Worm (Caenorhabditis elegans) whole organism, mixed stage, embryonic: ENCODE results near the gene wht-5.

Source experiments
- M03D4.4 ChIP-seq: sonication (generic microtip); optimal IDR thresholded peaks from 2 replicates; lab custom pipeline; 2017; ENCODE audit warnings: mild to moderate bottlenecking, missing genetic modification characterization, missing compliant biosample characterization
- bed-3 ChIP-seq: fragments of 200-800 bp; sonication (Bioruptor generic); optimal IDR thresholded peaks from 3 replicates; lab custom pipeline; 2018; ENCODE audit warnings: mild to moderate bottlenecking, missing genetic modification characterization, moderate library complexity, missing compliant biosample characterization
- blmp-1 ChIP-seq: fragments of 150-350 bp; optimal IDR thresholded peaks from 2 replicates; lab custom pipeline; 2014; ENCODE audit warnings: missing biosample characterization, missing genetic modification characterization
- ceh-39 ChIP-seq: fragments of 150-350 bp; optimal IDR thresholded peaks from 2 replicates; lab custom pipeline; 2014; ENCODE audit warnings: missing biosample characterization, missing genetic modification characterization
- ceh-43 ChIP-seq: fragments of 200-800 bp; sonication (Bioruptor generic); optimal IDR thresholded peaks from 2 replicates; lab custom pipeline; 2018; ENCODE audit warnings: mild to moderate bottlenecking, missing genetic modification characterization, moderate library complexity, missing compliant biosample characterization
- ceh-83 ChIP-seq: fragments of 200-800 bp; sonication (Bioruptor generic); optimal IDR thresholded peaks from 2 replicates; lab custom pipeline; 2018; ENCODE audit warnings: mild to moderate bottlenecking, missing genetic modification characterization, missing compliant biosample characterization
- ces-1 ChIP-seq: fragments of 150-350 bp; optimal IDR thresholded peaks from 2 replicates; lab custom pipeline; 2014; ENCODE audit warnings: missing biosample characterization, missing genetic modification reagents, missing genetic modification characterization
- cnd-1 ChIP-seq: fragments of 200-800 bp; sonication (Bioruptor generic); optimal IDR thresholded peaks from 2 replicates; lab custom pipeline; 2018; ENCODE audit warnings: mild to moderate bottlenecking, missing genetic modification characterization, missing compliant biosample characterization
- drap-1 ChIP-seq: fragments of 200-800 bp; sonication (Bioruptor generic); optimal IDR thresholded peaks from 3 replicates; lab custom pipeline; 2018; ENCODE audit warnings: mild to moderate bottlenecking, missing genetic modification characterization, missing compliant biosample characterization
- elt-1 ChIP-seq: sonication (generic microtip); optimal IDR thresholded peaks from 2 replicates; lab custom pipeline; 2017; ENCODE audit warnings: missing genetic modification characterization, mild to moderate bottlenecking, missing compliant biosample characterization, antibody characterized with exemption, moderate library complexity, borderline replicate concordance; ENCODE audit not compliant: insufficient read depth
- elt-3 ChIP-seq: fragments of 150-350 bp; optimal IDR thresholded peaks from 2 replicates; lab custom pipeline; 2014; ENCODE audit warnings: missing biosample characterization, missing genetic modification characterization
- flh-1 ChIP-seq: fragments of 200-800 bp; sonication (Bioruptor generic); optimal IDR thresholded peaks from 2 replicates; lab custom pipeline; 2018; ENCODE audit warnings: mild to moderate bottlenecking, missing genetic modification characterization, moderate library complexity, missing compliant biosample characterization
- ham-2 ChIP-seq: fragments of 200-800 bp; sonication (Bioruptor generic); optimal IDR thresholded peaks from 2 replicates; lab custom pipeline; 2018; ENCODE audit warnings: mild to moderate bottlenecking, missing genetic modification characterization, missing compliant biosample characterization
- hlh-1 ChIP-seq: fragments of 150-350 bp; optimal IDR thresholded peaks from 2 replicates; lab custom pipeline; 2014; ENCODE audit warnings: missing biosample characterization, missing genetic modification reagents, missing genetic modification characterization
- lin-13 ChIP-seq: fragments of 150-350 bp; optimal IDR thresholded peaks from 2 replicates; lab custom pipeline; 2014; ENCODE audit warnings: missing biosample characterization, missing genetic modification characterization
- lin-32 ChIP-seq: fragments of 200-800 bp; sonication (Bioruptor generic); optimal IDR thresholded peaks from 2 replicates; lab custom pipeline; 2018; ENCODE audit warnings: mild to moderate bottlenecking, missing genetic modification characterization, missing compliant biosample characterization
- lsy-2 ChIP-seq: fragments of 150-350 bp; optimal IDR thresholded peaks from 2 replicates; lab custom pipeline; 2014; ENCODE audit warnings: missing biosample characterization, missing genetic modification characterization
- mab-5 ChIP-seq: fragments of 150-350 bp; optimal IDR thresholded peaks from 2 replicates; lab custom pipeline; 2014; ENCODE audit warnings: missing biosample characterization, missing genetic modification characterization
- mep-1 ChIP-seq: fragments of 150-350 bp; optimal IDR thresholded peaks from 2 replicates; lab custom pipeline; 2017; ENCODE audit warnings: missing biosample characterization, missing genetic modification reagents, missing genetic modification characterization, inconsistent platforms
- mls-2 ChIP-seq: sonication (generic microtip); optimal IDR thresholded peaks from 2 replicates; lab custom pipeline; 2016; ENCODE audit warnings: mild to moderate bottlenecking, missing genetic modification characterization, moderate library complexity, missing compliant biosample characterization
- nhr-12 ChIP-seq: fragments of 150-350 bp; optimal IDR thresholded peaks from 2 replicates; lab custom pipeline; 2014; ENCODE audit warnings: missing biosample characterization, missing genetic modification characterization
- nhr-2 ChIP-seq: fragments of 150-350 bp; optimal IDR thresholded peaks from 2 replicates; lab custom pipeline; 2014; ENCODE audit warnings: missing biosample characterization, missing genetic modification characterization
- nhr-237 ChIP-seq: fragments of 150-350 bp; optimal IDR thresholded peaks from 2 replicates; lab custom pipeline; 2014; ENCODE audit warnings: missing biosample characterization, missing genetic modification characterization
- nhr-28 ChIP-seq: fragments of 150-350 bp; optimal IDR thresholded peaks from 2 replicates; lab custom pipeline; 2014; ENCODE audit warnings: missing biosample characterization, missing genetic modification characterization
- nhr-76 ChIP-seq: sonication (generic microtip); optimal IDR thresholded peaks from 2 replicates; lab custom pipeline; 2017; ENCODE audit warnings: missing biosample characterization, missing genetic modification characterization
- pha-4 ChIP-seq: fragments of 150-350 bp; optimal IDR thresholded peaks from 2 replicates; lab custom pipeline; 2018; ENCODE audit warnings: missing biosample characterization, missing genetic modification reagents, missing genetic modification characterization
- sem-2 ChIP-seq: fragments of 200-800 bp; sonication (Bioruptor generic); optimal IDR thresholded peaks from 2 replicates; lab custom pipeline; 2018; ENCODE audit warnings: mild to moderate bottlenecking, missing genetic modification characterization, missing compliant biosample characterization
- snpc-4 ChIP-seq: fragments of 150-350 bp; optimal IDR thresholded peaks from 2 replicates; lab custom pipeline; 2014; ENCODE audit warnings: missing biosample characterization, missing genetic modification characterization
- sptf-1 ChIP-seq: sonication (generic microtip); optimal IDR thresholded peaks from 2 replicates; lab custom pipeline; 2017; ENCODE audit warnings: mild to moderate bottlenecking, missing genetic modification characterization, moderate library complexity, missing compliant biosample characterization
- tbx-8 ChIP-seq: fragments of 200-800 bp; sonication (Bioruptor generic); optimal IDR thresholded peaks from 2 replicates; lab custom pipeline; 2018; ENCODE audit warnings: mild to moderate bottlenecking, missing genetic modification characterization, moderate library complexity, missing compliant biosample characterization
- unc-120 ChIP-seq: sonication (generic microtip); optimal IDR thresholded peaks from 2 replicates; lab custom pipeline; 2017; ENCODE audit warnings: missing genetic modification characterization, missing compliant biosample characterization; ENCODE audit not compliant: poor library complexity, severe bottlenecking
- unc-39 ChIP-seq: fragments of 150-350 bp; optimal IDR thresholded peaks from 2 replicates; lab custom pipeline; 2014; ENCODE audit warnings: missing biosample characterization, missing genetic modification characterization
- unc-62 ChIP-seq: fragments of 150-350 bp; optimal IDR thresholded peaks from 2 replicates; lab custom pipeline; 2014; ENCODE audit warnings: missing biosample characterization, missing genetic modification reagents, missing genetic modification characterization
- zip-8 ChIP-seq: fragments of 150-350 bp; optimal IDR thresholded peaks from 2 replicates; lab custom pipeline; 2014; ENCODE audit warnings: missing biosample characterization, missing genetic modification characterization
- ztf-11 ChIP-seq: fragments of 150-350 bp; optimal IDR thresholded peaks from 2 replicates; lab custom pipeline; 2014; ENCODE audit warnings: missing biosample characterization, missing genetic modification characterization

wht-5 gene

DNA sequence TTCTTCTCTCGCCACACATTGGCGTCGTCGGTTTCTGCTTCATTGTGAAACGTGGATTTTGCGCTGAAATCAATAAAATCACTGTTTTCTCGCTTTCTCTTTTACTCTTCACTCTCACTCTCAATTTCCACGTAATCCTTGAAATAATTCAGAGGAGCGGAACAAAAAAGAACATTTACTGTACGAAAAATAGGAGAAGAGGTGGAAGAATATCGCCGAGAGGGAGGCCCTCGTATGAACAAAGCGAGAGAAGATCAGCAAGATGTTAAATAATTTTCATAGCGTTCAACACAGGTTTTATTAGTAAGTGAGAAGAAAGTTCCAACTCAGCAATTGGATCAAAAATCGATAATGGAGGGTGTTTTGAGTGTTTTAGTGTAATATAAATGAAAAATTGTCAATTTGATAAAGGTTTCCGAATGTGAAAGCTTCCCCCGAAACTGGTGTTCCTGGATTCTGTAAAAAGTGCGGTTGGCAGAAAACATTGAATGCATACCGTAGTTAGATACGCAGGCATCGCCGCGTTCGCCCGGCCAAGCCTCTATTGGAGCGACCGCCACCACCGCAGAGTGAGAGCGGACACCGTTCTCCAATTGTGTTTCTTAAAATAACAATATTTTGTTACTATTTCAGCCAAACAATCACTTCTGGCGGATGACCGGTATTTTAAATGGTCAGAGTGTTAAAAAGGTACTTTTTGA, 24.2 kb downstream of the wht-5 start, which contains the start of the genes ccr-4 and ZC518.8:
Gene ccr-4, plus strand, starts transcription at position 151 of the 701 bp plus-strand sequence.
Gene ZC518.8, minus strand, starts transcription at position 517 of the 701 bp plus-strand sequence.
- TF ChIP-seq mls-2 (tag; lab: Kevin White, UChicago) (no peak), drap-1 (no peak), ceh-39 (tag; lab: Kevin White, UChicago) (no peak), snpc-4 (tag; lab: Kevin White, UChicago) (no peak), lsy-2 (tag; lab: Kevin White, UChicago) (peak; percentile 89), ham-2 (GFP tag; lab: Kevin White, UChicago) (no peak), nhr-237 (no peak)

DNA sequence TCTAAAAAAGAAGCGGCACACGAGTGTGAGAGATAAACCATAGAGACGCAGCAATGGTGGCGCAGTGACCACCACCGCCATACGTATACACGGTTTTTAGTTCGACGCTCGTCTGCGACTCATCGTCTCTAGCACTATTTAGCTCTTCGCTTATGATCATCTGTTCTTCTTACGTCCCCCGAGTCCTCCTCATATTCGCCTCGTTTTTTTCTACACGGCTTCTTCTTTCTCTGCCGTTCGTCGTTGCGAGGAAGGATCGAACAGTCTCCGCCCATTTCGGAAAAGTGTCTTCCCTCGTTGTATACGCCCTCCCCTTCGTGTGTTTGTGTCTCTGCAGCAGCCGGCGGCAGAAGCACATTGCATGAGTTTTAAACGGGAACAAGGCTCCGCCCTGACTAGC, 27.6 kb downstream of the wht-5 start:
- TF ChIP-seq sptf-1 (tag; lab: Kevin White, UChicago) (peak; percentile 4), nhr-76 (tag; lab: Kevin White, UChicago) (no peak), unc-120 (no peak), mls-2 (tag; lab: Kevin White, UChicago) (no peak), ceh-39 (tag; lab: Kevin White, UChicago) (no peak)
- TF ChIP-seq, all 35 proteins: peak for 1

DNA sequence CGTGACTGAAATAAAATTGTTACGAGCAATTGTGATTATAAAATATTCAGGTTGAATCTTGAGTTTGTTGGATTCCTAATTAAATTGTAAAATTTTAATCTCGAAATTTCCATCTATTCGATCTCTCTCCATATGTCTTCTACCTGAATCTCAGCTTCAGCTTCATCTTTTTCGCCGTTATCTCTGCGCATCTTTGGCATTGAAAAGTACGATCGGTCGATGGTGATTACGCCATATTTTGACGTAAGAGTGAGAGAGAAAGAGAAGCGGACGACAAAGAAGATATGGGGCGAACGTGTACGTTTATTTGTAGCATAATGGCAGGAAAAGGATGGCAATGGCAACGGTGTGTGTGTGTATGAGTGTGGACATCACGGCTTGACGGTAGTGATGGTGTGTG, 29.2 kb downstream of the wht-5 start:
- no peak for TF ChIP-seq nhr-12
- TF ChIP-seq tbx-8 (GFP tag; lab: Kevin White, UChicago): no peak
- TF ChIP-seq sem-2 (GFP tag; lab: Kevin White, UChicago): no peak
- no peak for TF ChIP-seq zip-8 (tag; lab: Kevin White, UChicago)
- peak; percentile 94 for TF ChIP-seq elt-1 (tag; lab: Kevin White, UChicago)
- TF ChIP-seq ces-1: no peak

DNA sequence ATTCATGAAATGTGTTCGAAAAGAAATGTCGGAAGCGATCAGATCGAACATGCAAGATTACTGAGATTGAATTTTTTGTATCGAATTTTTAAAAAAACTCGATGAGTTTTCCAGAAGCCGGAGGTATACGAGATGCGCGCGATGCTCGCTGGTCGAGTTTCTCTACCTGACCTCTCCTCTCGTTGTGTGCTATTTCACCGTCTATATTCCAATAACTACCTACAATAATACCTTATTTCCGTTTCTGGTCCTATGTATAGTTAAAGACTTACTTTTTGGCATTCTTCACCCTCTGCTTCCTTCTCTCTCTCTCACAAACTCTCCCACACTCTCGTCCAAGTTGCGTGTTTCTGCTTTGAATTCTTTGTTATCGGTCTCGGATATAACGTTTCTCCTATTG, 34.0 kb downstream of the wht-5 start:
- TF ChIP-seq lin-13 (tag; lab: Kevin White, UChicago) (no peak), nhr-28 (tag; lab: Kevin White, UChicago) (no peak), mep-1 (tag; lab: Kevin White, UChicago) (no peak), cnd-1 (tag; lab: Kevin White, UChicago) (no peak), ham-2 (GFP tag; lab: Kevin White, UChicago) (no peak), nhr-237 (no peak), elt-1 (tag; lab: Kevin White, UChicago) (no peak), elt-3 (tag; lab: Kevin White, UChicago) (no peak), drap-1 (no peak), ceh-83 (GFP tag; lab: Kevin White, UChicago) (no peak), tbx-8 (GFP tag; lab: Kevin White, UChicago) (no peak), snpc-4 (tag; lab: Kevin White, UChicago) (no peak), ztf-11 (tag; lab: Kevin White, UChicago) (no peak), ceh-39 (tag; lab: Kevin White, UChicago) (no peak), hlh-1 (no peak), sptf-1 (tag; lab: Kevin White, UChicago) (no peak), unc-62 (no peak), lsy-2 (tag; lab: Kevin White, UChicago) (no peak), bed-3 (GFP tag; lab: Kevin White, UChicago) (no peak), zip-8 (tag; lab: Kevin White, UChicago) (no peak)

DNA sequence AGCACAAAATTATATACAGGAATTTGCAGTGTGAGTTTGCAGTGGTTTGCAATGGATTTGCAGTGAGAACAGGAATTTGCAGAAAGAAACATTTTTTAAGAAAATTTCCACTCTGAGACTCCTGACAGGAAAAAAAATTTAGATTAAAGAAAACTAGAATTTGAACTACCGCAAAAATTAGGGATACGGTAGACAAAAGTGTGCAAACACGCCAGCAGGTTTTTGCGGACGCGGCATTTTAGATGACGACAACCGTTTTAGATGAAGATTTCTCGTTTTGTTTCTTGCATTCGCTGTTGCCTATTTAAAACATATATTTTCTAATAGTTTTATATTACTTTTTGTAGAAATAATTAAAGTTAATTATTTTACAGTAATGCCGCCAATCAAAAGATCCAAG, 34.5 kb downstream of the wht-5 start, which contains the start of gene wdr-46:
Gene wdr-46, plus strand, starts transcription at position 375 of the 400 bp plus-strand sequence.
- TF ChIP-seq bed-3 (GFP tag; lab: Kevin White, UChicago): no peak
- peak; percentile 86 for TF ChIP-seq ces-1
- TF ChIP-seq cnd-1 (tag; lab: Kevin White, UChicago): peak; percentile 25
- TF ChIP-seq nhr-12: no peak
- no peak for TF ChIP-seq tbx-8 (GFP tag; lab: Kevin White, UChicago)
- TF ChIP-seq blmp-1 (tag; lab: Kevin White, UChicago): no peak
- TF ChIP-seq elt-1 (tag; lab: Kevin White, UChicago): no peak
- peak; percentile 40 for TF ChIP-seq lin-13 (tag; lab: Kevin White, UChicago)
- no peak for TF ChIP-seq unc-120
- no peak for TF ChIP-seq mab-5 (tag; lab: Kevin White, UChicago)
- peak; percentile 42 for TF ChIP-seq ceh-83 (GFP tag; lab: Kevin White, UChicago)
- TF ChIP-seq sem-2 (GFP tag; lab: Kevin White, UChicago): no peak
- no peak for TF ChIP-seq mls-2 (tag; lab: Kevin White, UChicago)
- TF ChIP-seq nhr-28 (tag; lab: Kevin White, UChicago): no peak
- TF ChIP-seq ham-2 (GFP tag; lab: Kevin White, UChicago): no peak
- peak; percentile 31 for TF ChIP-seq ceh-43 (GFP tag; lab: Kevin White, UChicago)
- TF ChIP-seq nhr-237: peak; percentile 58
- TF ChIP-seq unc-62: peak; percentile 29
- TF ChIP-seq unc-39 (tag; lab: Kevin White, UChicago): no peak
- peak; percentile 99 for TF ChIP-seq lsy-2 (tag; lab: Kevin White, UChicago)
- peak; percentile 19 for TF ChIP-seq nhr-2
- TF ChIP-seq elt-3 (tag; lab: Kevin White, UChicago): no peak
- no peak for TF ChIP-seq lin-32
- TF ChIP-seq pha-4: peak; percentile 36
- no peak for TF ChIP-seq nhr-76 (tag; lab: Kevin White, UChicago)
- TF ChIP-seq flh-1 (GFP tag; lab: Kevin White, UChicago): no peak
- peak; percentile 82 for TF ChIP-seq mep-1 (tag; lab: Kevin White, UChicago)
- no peak for TF ChIP-seq ztf-11 (tag; lab: Kevin White, UChicago)
- peak; percentile 10 for TF ChIP-seq M03D4.4 (tag; lab: Kevin White, UChicago)
- TF ChIP-seq snpc-4 (tag; lab: Kevin White, UChicago): no peak
- no peak for TF ChIP-seq hlh-1
- no peak for TF ChIP-seq zip-8 (tag; lab: Kevin White, UChicago)
- peak; percentile 53 for TF ChIP-seq sptf-1 (tag; lab: Kevin White, UChicago)
- no peak for TF ChIP-seq drap-1
- TF ChIP-seq ceh-39 (tag; lab: Kevin White, UChicago): peak; percentile 8
- TF ChIP-seq, all 35 proteins: peak for 14
